Worm (Caenorhabditis elegans) whole organism, L4 larva: Measurements from ENCODE around the gene F52G2.3.

Experiments used
- fos-1 ChIP-seq: fragments of 150-350 bp; optimal IDR thresholded peaks from 2 replicates; lab custom pipeline; 2014; ENCODE audit warnings: missing biosample characterization, missing genetic modification characterization
- lin-39 ChIP-seq: fragments of 150-350 bp; optimal IDR thresholded peaks from 2 replicates; lab custom pipeline; 2014; ENCODE audit warnings: missing biosample characterization, missing genetic modification reagents, missing genetic modification characterization
- nhr-237 ChIP-seq: sonication (generic microtip); optimal IDR thresholded peaks from 2 replicates; lab custom pipeline; 2017; ENCODE audit warnings: missing biosample characterization, missing genetic modification characterization
- nhr-77 ChIP-seq: fragments of 150-350 bp; optimal IDR thresholded peaks from 2 replicates; lab custom pipeline; 2014; ENCODE audit warnings: missing biosample characterization, missing genetic modification characterization

DNA sequence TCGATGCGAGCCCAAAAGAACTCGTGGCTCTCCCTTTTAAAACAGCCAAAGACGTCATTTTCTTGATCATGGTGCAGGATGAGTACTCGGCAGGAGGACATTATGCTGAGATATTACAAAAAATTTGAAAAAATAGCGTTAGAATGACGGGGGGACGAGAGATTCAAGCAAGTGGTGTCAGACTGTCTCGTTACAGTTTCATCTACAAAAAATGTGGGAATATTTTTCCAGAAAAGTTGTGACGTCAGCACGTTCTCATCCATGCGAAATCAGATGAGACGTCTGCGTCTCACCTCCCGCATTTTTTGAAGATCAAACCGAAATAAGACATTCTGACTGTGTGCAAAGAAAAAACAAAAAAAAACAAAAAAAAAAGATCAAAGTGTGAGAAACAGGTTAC is 7.9 kb downstream of the F52G2.3 start, which contains the start of gene rsd-2:
- TF ChIP-seq lin-39 (tag; lab: Kevin White, UChicago) (no peak), nhr-77 (no peak), fos-1 (tag; lab: Kevin White, UChicago) (no peak), nhr-237 (tag; lab: Kevin White, UChicago) (no peak)
